Fruit fly (Drosophila melanogaster): ENCODE results near the gene Reg-2.

DNA sequence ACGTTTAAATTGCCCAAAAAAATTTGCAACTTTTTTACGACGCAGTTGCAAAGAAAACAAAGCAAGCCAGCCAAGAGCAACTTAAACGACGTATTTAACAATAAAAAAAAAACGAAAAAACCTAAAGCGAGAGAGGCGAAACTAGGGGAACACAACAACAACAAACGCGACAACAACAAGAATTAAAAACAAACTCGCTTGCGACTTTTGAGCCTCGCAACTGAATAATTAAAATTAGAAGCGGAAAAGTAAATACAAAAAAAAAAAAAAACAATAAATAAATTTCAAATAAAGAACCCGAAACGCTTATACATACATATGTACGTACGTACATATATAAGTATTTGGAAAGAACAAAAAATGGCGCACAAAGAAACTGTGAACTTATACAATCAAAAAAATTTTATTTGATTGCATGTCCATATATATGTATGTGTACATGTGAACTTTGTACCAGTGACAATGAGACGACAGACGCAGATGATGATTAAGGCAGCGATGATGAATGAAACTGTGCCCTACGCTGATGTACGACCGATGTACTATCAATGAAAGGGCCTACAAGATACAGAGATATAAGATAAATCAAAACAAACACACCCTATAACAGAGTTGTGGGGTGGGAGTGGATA lies 22.4 kb upstream of the Reg-2 start:
- no peak for TF ChIP-seq Mnt (GFP tag; optimal IDR thresholded peaks at IDR 0.05)
- no peak for TF ChIP-seq cnc (optimal IDR thresholded peaks at IDR 0.05)
- TF ChIP-seq CG14711 (tag; optimal IDR thresholded peaks at IDR 0.05) = no peak
- no peak for TF ChIP-seq ovo (GFP tag; optimal IDR thresholded peaks at IDR 0.05)
- TF ChIP-seq CG12768 (GFP tag; optimal IDR thresholded peaks at IDR 0.05) = no peak
- TF ChIP-seq kay (GFP tag; ENCODE audit: borderline replicate concordance) = peak; percentile 97
- no peak for TF ChIP-seq CG5204 (GFP tag; optimal IDR thresholded peaks at IDR 0.05)
- no peak for TF ChIP-seq pad (GFP tag; optimal IDR thresholded peaks at IDR 0.05)
- no peak for TF ChIP-seq CG11617 (GFP tag; optimal IDR thresholded peaks at IDR 0.05)
- no peak for TF ChIP-seq Crg-1 (GFP tag; optimal IDR thresholded peaks at IDR 0.05)
- no peak for TF ChIP-seq CG7045 (GFP tag; optimal IDR thresholded peaks at IDR 0.05)
- TF ChIP-seq tj (GFP tag; optimal IDR thresholded peaks at IDR 0.05) = no peak
- no peak for TF ChIP-seq CG7101 (tag; optimal IDR thresholded peaks at IDR 0.05)
- no peak for TF ChIP-seq CG33017 (tag; optimal IDR thresholded peaks at IDR 0.05)
